Worm (Caenorhabditis elegans): Measurements from ENCODE around the gene pgph-3.

- TF ChIP-seq lsy-2 (tag; optimal IDR thresholded peaks at IDR 0.05) (no peak), lin-15B (tag; optimal IDR thresholded peaks at IDR 0.05) (no peak), lin-39 (tag; optimal IDR thresholded peaks at IDR 0.05) (no peak), sox-4 (tag; optimal IDR thresholded peaks at IDR 0.05) (no peak), snpc-4 (tag; optimal IDR thresholded peaks at IDR 0.05) (no peak), elt-3 (tag; optimal IDR thresholded peaks at IDR 0.05) (no peak)
These were observed 22.4 kb downstream of the pgph-3 start for ce11 chrV:5741237-5741636.

Data from whole organism, L1 larva.